Fruit fly (Drosophila melanogaster): ENCODE results near the gene ND-ACP.

The ND-ACP gene

DNA sequence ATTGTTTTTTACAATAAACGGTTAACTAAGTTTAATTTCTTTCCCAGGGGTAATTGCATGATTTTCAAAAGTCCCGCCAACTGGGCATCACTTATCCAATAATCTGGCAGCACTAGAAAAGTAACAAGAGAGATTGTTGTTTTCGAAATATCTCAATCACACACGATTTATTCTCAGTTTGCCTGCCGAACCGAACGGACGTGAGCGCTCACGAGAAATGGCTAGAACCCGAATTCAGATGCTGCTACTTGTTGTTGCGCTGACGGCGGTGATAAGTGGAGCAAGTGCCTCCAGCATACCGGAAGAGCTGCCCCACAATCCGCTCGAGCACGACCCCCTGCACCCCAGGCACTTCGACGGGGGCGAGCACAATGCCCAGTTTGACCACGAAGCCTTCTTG, 31.2 kb upstream of the ND-ACP start, which contains the start of gene scf (continued):
- TF ChIP-seq Sox102F (GFP tag; optimal IDR thresholded peaks at IDR 0.05): no peak
- no peak for TF ChIP-seq OdsH (GFP tag; optimal IDR thresholded peaks at IDR 0.05)
- no peak for TF ChIP-seq Sox15 (GFP tag; optimal IDR thresholded peaks at IDR 0.05)
- no peak for TF ChIP-seq lz (GFP tag; optimal IDR thresholded peaks at IDR 0.05)
- TF ChIP-seq CG6808 (GFP tag; optimal IDR thresholded peaks at IDR 0.05): peak; percentile 100
- TF ChIP-seq Hr39 (GFP tag; optimal IDR thresholded peaks at IDR 0.05): no peak
- TF ChIP-seq CG9139 (GFP tag; optimal IDR thresholded peaks at IDR 0.05): no peak

DNA sequence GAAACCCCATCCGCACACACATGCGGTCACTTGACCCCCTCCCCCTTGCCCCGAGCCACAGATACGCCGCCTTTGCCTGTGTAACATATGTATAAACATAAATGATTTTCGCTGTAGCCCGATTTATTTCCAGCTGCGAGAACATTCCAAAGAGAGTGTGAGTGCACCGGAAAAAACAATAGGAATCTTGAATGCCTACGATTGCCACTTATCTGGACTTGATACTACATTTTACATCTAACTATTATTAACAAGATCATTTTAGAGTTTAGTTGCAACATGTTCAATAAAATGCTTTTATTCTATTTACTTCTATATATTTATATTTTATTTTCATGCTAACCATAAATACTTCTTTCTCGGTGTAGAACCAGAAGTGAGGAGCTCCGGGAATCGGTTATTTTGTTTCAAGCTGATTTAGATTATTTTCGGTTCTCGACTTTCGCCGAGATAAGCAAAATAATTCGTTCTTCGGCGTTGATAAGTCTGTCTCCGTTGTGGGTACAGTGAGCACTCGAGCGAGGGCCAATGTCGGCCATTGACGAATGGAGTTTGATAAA, 29.6 kb upstream of the ND-ACP start:
- no peak for TF ChIP-seq Eip75B (GFP tag; optimal IDR thresholded peaks at IDR 0.05)
- TF ChIP-seq svp (GFP tag): peak; percentile 90
- TF ChIP-seq CG7368 (GFP tag; optimal IDR thresholded peaks at IDR 0.05): no peak
- TF ChIP-seq CG10669 (GFP tag; optimal IDR thresholded peaks at IDR 0.05): no peak
- TF ChIP-seq CG4318 (GFP tag; optimal IDR thresholded peaks at IDR 0.05): no peak
- peak; percentile 50 for TF ChIP-seq cyc (GFP tag; optimal IDR thresholded peaks at IDR 0.05)
- no peak for TF ChIP-seq Hr4 (GFP tag; optimal IDR thresholded peaks at IDR 0.05)
- TF ChIP-seq CG6854 (GFP tag; optimal IDR thresholded peaks at IDR 0.05): peak; percentile 33
- TF ChIP-seq achi (GFP tag; optimal IDR thresholded peaks at IDR 0.05): no peak
- peak; percentile 61 for TF ChIP-seq CG8119 (GFP tag; IDR thresholded peaks at IDR 0.05)
- peak; percentile 6 for TF ChIP-seq CG8319 (GFP tag; optimal IDR thresholded peaks at IDR 0.05)
- TF ChIP-seq fd85E (GFP tag; optimal IDR thresholded peaks at IDR 0.05): no peak
- peak; percentile 32 for TF ChIP-seq vri (GFP tag; optimal IDR thresholded peaks at IDR 0.05)
- TF ChIP-seq CG8632 (GFP tag; optimal IDR thresholded peaks at IDR 0.05): peak; percentile 65
- peak; percentile 37 for TF ChIP-seq CG11762 (GFP tag; optimal IDR thresholded peaks at IDR 0.05; ENCODE audit: insufficient read depth)
- TF ChIP-seq fkh (GFP tag; optimal IDR thresholded peaks at IDR 0.05): no peak
- peak; percentile 70 for TF ChIP-seq net (GFP tag; optimal IDR thresholded peaks at IDR 0.05)
- TF ChIP-seq Met (GFP tag; optimal IDR thresholded peaks at IDR 0.05): no peak
- TF ChIP-seq dac (GFP tag; optimal IDR thresholded peaks at IDR 0.05): no peak
- peak; percentile 88 for TF ChIP-seq Eip78C (GFP tag)
- peak; percentile 48 for TF ChIP-seq Blimp-1 (GFP tag; optimal IDR thresholded peaks at IDR 0.05)
- TF ChIP-seq Gug (GFP tag; IDR thresholded peaks at IDR 0.05): peak; percentile 43; the same call in 1 of the 2 replicates
- no peak for TF ChIP-seq CG32006 (GFP tag; optimal IDR thresholded peaks at IDR 0.05)
- TF ChIP-seq lz (GFP tag; optimal IDR thresholded peaks at IDR 0.05): peak; percentile 52
- TF ChIP-seq CG6792 (GFP tag; optimal IDR thresholded peaks at IDR 0.05): peak; percentile 65
- peak; percentile 29 for TF ChIP-seq CG1621 (tag; optimal IDR thresholded peaks at IDR 0.05)
- peak; percentile 40 for TF ChIP-seq CG11902 (GFP tag; optimal IDR thresholded peaks at IDR 0.05)
- TF ChIP-seq CG11294 (GFP tag; IDR thresholded peaks at IDR 0.05): peak; percentile 26; the same call in 1 of the 2 replicates
- peak; percentile 43 for TF ChIP-seq Eip93F (GFP tag; optimal IDR thresholded peaks at IDR 0.05)
- TF ChIP-seq CG3032 (tag; optimal IDR thresholded peaks at IDR 0.05): peak; percentile 58
- TF ChIP-seq Hr38 (GFP tag; optimal IDR thresholded peaks at IDR 0.05): no peak
- TF ChIP-seq CG15336 (GFP tag; IDR thresholded peaks at IDR 0.05): peak; percentile 70
- TF ChIP-seq CG6163 (GFP tag; IDR thresholded peaks at IDR 0.05): peak; percentile 40; the same call in 1 of the 3 replicates
- peak; percentile 60 for TF ChIP-seq acj6 (GFP tag; optimal IDR thresholded peaks at IDR 0.05)
- TF ChIP-seq OdsH (GFP tag; optimal IDR thresholded peaks at IDR 0.05): no peak
- peak; percentile 52 for TF ChIP-seq Hr39 (GFP tag; optimal IDR thresholded peaks at IDR 0.05)
- no peak for TF ChIP-seq CG3919 (GFP tag; optimal IDR thresholded peaks at IDR 0.05)
- TF ChIP-seq dsx (GFP tag; optimal IDR thresholded peaks at IDR 0.05; ENCODE audit: poor library complexity, severe bottlenecking): peak; percentile 62
- TF ChIP-seq CG34406 (GFP tag; optimal IDR thresholded peaks at IDR 0.05): peak; percentile 68
- TF ChIP-seq ss (GFP tag; optimal IDR thresholded peaks at IDR 0.05): peak in 1 of 2 experiments; percentile 46
- no peak for TF ChIP-seq Sox102F (GFP tag; optimal IDR thresholded peaks at IDR 0.05)
- TF ChIP-seq pdm3 (GFP tag; optimal IDR thresholded peaks at IDR 0.05): no peak
- TF ChIP-seq Ets21C (GFP tag; optimal IDR thresholded peaks at IDR 0.05): no peak
- TF ChIP-seq salr (GFP tag; optimal IDR thresholded peaks at IDR 0.05): no peak
- TF ChIP-seq Lpt (GFP tag; optimal IDR thresholded peaks at IDR 0.05): peak; percentile 29
- TF ChIP-seq Smox (GFP tag; optimal IDR thresholded peaks at IDR 0.05): no peak

All from whole organism, prepupa.